Fruit fly (Drosophila melanogaster): Measurements from ENCODE around the gene CG7920.

dm6 chr3R:30014480-30014879 lies 604 bp downstream of the CG7920 start:
- TF ChIP-seq Sin3A (optimal IDR thresholded peaks at IDR 0.05) (no peak), h (optimal IDR thresholded peaks at IDR 0.05) (no peak), psq (optimal IDR thresholded peaks at IDR 0.05) (no peak), Myc (optimal IDR thresholded peaks at IDR 0.05) (no peak)
